Worm (Caenorhabditis elegans) whole organism, L1 larva: Measurements from ENCODE around the gene F40H3.1.

ENCODE experiments used
- blmp-1 ChIP-seq: fragments of 150-350 bp; optimal IDR thresholded peaks from 2 replicates; lab custom pipeline; 2014; ENCODE audit warnings: missing biosample characterization, missing genetic modification characterization
- ceh-82 ChIP-seq, 3 experiments: fragments of 150-350 bp in 1 of 3; sonication (generic microtip) in 2 of 3; optimal IDR thresholded peaks; 2 replicates each; lab custom pipeline; 2014 to 2017; ENCODE audit warnings: missing biosample characterization in 3 of 3, missing genetic modification characterization in 3 of 3
- mdl-1 ChIP-seq, 2 experiments: fragments of 150-350 bp; optimal IDR thresholded peaks; 2 replicates each; lab custom pipeline; 2014 to 2017; ENCODE audit warnings: missing biosample characterization in 2 of 2, missing genetic modification characterization in 2 of 2, inconsistent platforms in 1 of 2
- pag-3 ChIP-seq: sonication (generic microtip); optimal IDR thresholded peaks from 2 replicates; lab custom pipeline; 2017; ENCODE audit warnings: missing genetic modification characterization, mild to moderate bottlenecking, missing compliant biosample characterization, antibody characterized with exemption, borderline replicate concordance; ENCODE audit not compliant: insufficient read depth
- unc-86 ChIP-seq: sonication (generic microtip); optimal IDR thresholded peaks from 2 replicates; lab custom pipeline; 2016; ENCODE audit warnings: missing genetic modification characterization, missing compliant biosample characterization
- ztf-11 ChIP-seq, 2 experiments: sonication (generic microtip); optimal IDR thresholded peaks; 2 replicates each; lab custom pipeline; 2016 to 2017; ENCODE audit warnings: missing genetic modification characterization in 2 of 2, missing biosample characterization in 1 of 2, missing compliant biosample characterization in 1 of 2

DNA sequence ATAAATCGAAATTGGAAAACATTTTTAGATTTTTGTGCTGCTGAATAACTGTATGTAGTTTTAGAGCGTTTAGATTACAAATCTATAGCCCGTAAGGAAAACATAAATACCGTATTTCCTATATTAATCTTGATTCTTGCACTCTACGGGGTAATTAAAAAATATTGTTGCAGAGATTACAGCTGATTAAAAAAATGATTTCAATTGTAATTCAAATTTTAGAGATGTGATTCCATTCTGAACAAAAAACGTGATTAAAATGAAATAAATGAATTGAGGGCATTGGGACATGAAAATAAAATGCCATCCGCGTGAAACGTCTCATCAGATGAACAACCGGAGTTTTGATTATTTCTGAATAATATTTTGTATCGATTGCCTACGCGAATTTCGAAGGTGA is 12.9 kb downstream of the F40H3.1 start, which contains the start of gene cpb-2:
- TF ChIP-seq blmp-1 (tag; lab: Kevin White, UChicago) (no peak), ztf-11 (tag; optimal IDR thresholded peaks at IDR 0.05; lab: Kevin White, UChicago) (no peak), pag-3 (tag; lab: Kevin White, UChicago) (no peak), ceh-82 (tag; optimal IDR thresholded peaks at IDR 0.05; lab: Kevin White, UChicago) (no peak), unc-86 (tag; lab: Kevin White, UChicago) (no peak), mdl-1 (tag; optimal IDR thresholded peaks at IDR 0.05; lab: Kevin White, UChicago) (no peak)
